Worm (Caenorhabditis elegans): Measurements from ENCODE around the gene srbc-11.
"Not testable (repeated sequence)": the region's sequence is repeated elsewhere in the genome, so short reads cannot be mapped to it uniquely, and the experiment has no call there.

The srbc-11 gene

ce11 chrV:7465509-7465908 is 29.6 kb downstream of the srbc-11 start, which contains the start of gene F25E5.1:
F25E5.1 (plus strand) TSS chrV:7465884.
- TF ChIP-seq him-1 (tag; optimal IDR thresholded peaks at IDR 0.05) = no peak
- no peak for TF ChIP-seq dao-5 (tag; optimal IDR thresholded peaks at IDR 0.05)
- no peak for TF ChIP-seq W03F9.2 (tag; optimal IDR thresholded peaks at IDR 0.05)

DNA sequence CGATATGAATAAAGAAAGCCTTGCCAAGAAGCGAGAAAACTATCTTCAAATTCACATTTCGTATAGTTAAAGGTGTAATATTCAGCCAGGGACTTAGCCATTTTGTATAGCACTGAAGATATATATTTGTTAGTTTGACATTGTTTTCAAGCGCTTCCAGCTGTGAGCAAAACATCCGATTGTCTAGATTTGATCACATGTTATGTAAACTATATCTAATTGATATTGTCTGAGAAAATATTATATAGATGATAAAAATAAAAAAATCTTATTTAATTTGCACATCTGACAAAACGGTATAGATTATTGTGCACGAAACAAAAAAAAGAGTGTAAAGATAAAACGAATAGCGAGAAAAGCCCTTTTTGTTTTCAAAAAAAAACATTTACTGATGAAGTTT is 30.4 kb downstream of the srbc-11 start, which contains the start of gene srh-89:
Gene srh-89, minus strand, starts transcription at position 101 of the 400 bp plus-strand sequence.
- TF ChIP-seq dao-5 (tag; optimal IDR thresholded peaks at IDR 0.05) = no peak
- no peak for TF ChIP-seq W03F9.2 (tag; optimal IDR thresholded peaks at IDR 0.05)
- TF ChIP-seq him-1 (tag; optimal IDR thresholded peaks at IDR 0.05) = no peak

DNA sequence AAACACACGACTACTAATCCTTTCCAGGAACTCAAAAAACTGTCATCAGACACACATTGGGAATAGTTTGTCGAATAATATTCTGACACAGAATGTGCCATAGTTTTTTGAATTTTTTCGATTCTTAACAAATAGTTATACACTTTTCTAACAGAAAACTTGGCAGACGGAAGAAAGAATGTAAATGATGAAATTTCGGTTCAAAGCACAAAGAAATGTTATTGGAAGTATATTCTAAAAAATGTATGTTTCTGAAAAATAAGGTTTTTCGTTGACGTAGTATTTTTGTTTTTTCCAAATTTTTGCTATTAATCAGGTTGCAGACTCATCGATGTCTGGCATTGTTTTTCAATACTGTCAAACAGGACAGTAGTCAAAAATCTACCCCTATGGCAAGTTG is 34.2 kb downstream of the srbc-11 start, which contains the start of gene srh-92:
Gene srh-92, minus strand, starts transcription at position 101 of the 400 bp plus-strand sequence.
- no peak for TF ChIP-seq dao-5 (tag; optimal IDR thresholded peaks at IDR 0.05)
- no peak for TF ChIP-seq W03F9.2 (tag; optimal IDR thresholded peaks at IDR 0.05)
- TF ChIP-seq him-1 (tag; optimal IDR thresholded peaks at IDR 0.05) = no peak

ce11 chrV:7455008-7455407 is 40.1 kb downstream of the srbc-11 start, which contains the start of gene F25E5.2:
F25E5.2 (plus strand) TSS chrV:7455308.
- TF ChIP-seq W03F9.2 (tag; optimal IDR thresholded peaks at IDR 0.05) (no peak), dao-5 (tag; optimal IDR thresholded peaks at IDR 0.05) (no peak), him-1 (tag; optimal IDR thresholded peaks at IDR 0.05) (no peak)

DNA sequence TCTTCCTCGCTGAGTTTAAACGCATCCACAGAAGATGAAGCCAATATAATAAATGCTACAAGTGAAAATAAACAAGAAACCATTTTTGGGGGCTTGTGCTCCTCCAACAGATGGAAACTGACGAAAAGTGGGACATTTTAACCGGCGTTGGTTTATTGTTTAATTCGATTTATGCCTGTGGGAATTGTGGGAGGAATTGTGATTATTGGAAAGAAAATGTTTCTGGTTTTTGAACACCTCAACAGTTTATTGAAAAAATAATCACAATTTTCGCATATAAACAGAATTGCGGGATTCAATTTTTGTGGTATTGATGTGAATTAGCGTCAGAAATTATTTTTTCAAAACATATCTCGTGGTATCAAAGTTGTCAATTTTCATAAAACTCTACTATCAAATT is 40.9 kb downstream of the srbc-11 start, which contains the start of gene try-8:
Gene try-8, minus strand, starts transcription at position 101 of the 400 bp plus-strand sequence.
- TF ChIP-seq him-1 (tag; optimal IDR thresholded peaks at IDR 0.05) = no peak
- no peak for TF ChIP-seq W03F9.2 (tag; optimal IDR thresholded peaks at IDR 0.05)
- no peak for TF ChIP-seq dao-5 (tag; optimal IDR thresholded peaks at IDR 0.05)

- TF ChIP-seq him-1 (tag; optimal IDR thresholded peaks at IDR 0.05) = no peak
- TF ChIP-seq W03F9.2 (tag; optimal IDR thresholded peaks at IDR 0.05) = no peak
- TF ChIP-seq dao-5 (tag; optimal IDR thresholded peaks at IDR 0.05) = no peak
These were observed 43.7 kb downstream of the srbc-11 start, which contains the start of gene try-11 for ce11 chrV:7451421-7451820. try-11 (plus strand) TSS chrV:7451721.

- TF ChIP-seq him-1 (tag; optimal IDR thresholded peaks at IDR 0.05) (no peak), W03F9.2 (tag; optimal IDR thresholded peaks at IDR 0.05) (no peak), dao-5 (tag; optimal IDR thresholded peaks at IDR 0.05) (no peak)
These were observed 45.7 kb downstream of the srbc-11 start, which contains the start of gene try-12 for ce11 chrV:7449303-7449827. try-12 (plus strand) TSS chrV:7449353.

DNA sequence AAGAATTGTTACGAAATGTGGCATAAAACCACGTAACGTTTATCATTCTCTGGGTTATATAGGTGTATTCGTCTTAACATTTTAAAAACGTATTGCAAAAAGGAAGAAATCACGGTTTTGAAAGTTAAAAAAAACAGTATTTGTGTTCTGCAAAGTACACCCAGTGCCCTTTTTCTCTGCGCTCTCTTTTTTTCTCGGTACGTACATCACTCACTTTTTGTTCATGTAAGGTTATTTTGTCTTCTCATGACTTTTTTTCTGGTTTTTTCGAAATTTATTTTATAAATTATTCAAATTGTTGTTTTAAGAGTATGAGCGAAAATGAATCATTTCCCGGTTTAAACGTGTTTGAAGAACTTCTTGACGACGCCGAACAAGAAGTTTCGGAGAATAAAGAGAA is 48.1 kb downstream of the srbc-11 start, which contains the start of gene F25E5.5:
Gene F25E5.5, plus strand, starts transcription at position 301 of the 400 bp plus-strand sequence.
- TF ChIP-seq W03F9.2 (tag; optimal IDR thresholded peaks at IDR 0.05) (no peak), him-1 (tag; optimal IDR thresholded peaks at IDR 0.05) (no peak), dao-5 (tag; optimal IDR thresholded peaks at IDR 0.05) (no peak)

ce11 chrV:7444331-7444730 is 50.8 kb downstream of the srbc-11 start, which contains the start of gene nhr-141:
nhr-141 (plus strand) TSS chrV:7444661.
- not testable (repeated sequence) for TF ChIP-seq dao-5, him-1, W03F9.2 (tag; optimal IDR thresholded peaks at IDR 0.05)
